Fruit fly (Drosophila melanogaster) whole organism, adult: ENCODE results near the gene Ns4.
A peak's percentile ranks its signal among the peaks of the same experiment; 100 is the strongest.

Experiments used
- CG11617 ChIP-seq: fragments of 200-800 bp; sonication (Bioruptor generic); optimal IDR thresholded peaks from 2 replicates; lab custom pipeline; 2017; ENCODE audit warnings: mild to moderate bottlenecking, missing biosample characterization, missing genetic modification reagents, missing genetic modification characterization
- CG12768 ChIP-seq: fragments of 200-800 bp; sonication (Bioruptor generic); optimal IDR thresholded peaks from 2 replicates; lab custom pipeline; 2017; ENCODE audit warnings: missing biosample characterization, missing genetic modification characterization, mild to moderate bottlenecking, moderate library complexity, missing genetic modification reagents
- CG14711 ChIP-seq: fragments of 200-800 bp; sonication (Bioruptor generic); optimal IDR thresholded peaks from 2 replicates; lab custom pipeline; 2018; ENCODE audit warnings: missing biosample characterization, mild to moderate bottlenecking, missing genetic modification characterization, moderate library complexity
- CG1620 ChIP-seq: fragments of 200-800 bp; sonication (Bioruptor generic); optimal IDR thresholded peaks from 2 replicates; lab custom pipeline; 2016; ENCODE audit warnings: missing biosample characterization, missing genetic modification characterization
- CG33017 ChIP-seq: fragments of 200-800 bp; sonication (Bioruptor generic); optimal IDR thresholded peaks from 2 replicates; lab custom pipeline; 2018; ENCODE audit warnings: missing biosample characterization, mild to moderate bottlenecking, missing genetic modification characterization, moderate library complexity
- CG5204 ChIP-seq: fragments of 200-800 bp; sonication (Bioruptor generic); optimal IDR thresholded peaks from 2 replicates; lab custom pipeline; 2016; ENCODE audit warnings: missing biosample characterization, missing genetic modification characterization
- CG7045 ChIP-seq: fragments of 200-800 bp; sonication (Bioruptor generic); optimal IDR thresholded peaks from 2 replicates; lab custom pipeline; 2017; ENCODE audit warnings: missing biosample characterization, mild to moderate bottlenecking, missing genetic modification characterization
- CG7101 ChIP-seq: fragments of 200-800 bp; sonication (Bioruptor generic); optimal IDR thresholded peaks from 2 replicates; lab custom pipeline; 2018; ENCODE audit warnings: missing biosample characterization, mild to moderate bottlenecking, missing genetic modification characterization, moderate library complexity
- Clk ChIP-seq: fragments of 200-800 bp; sonication (Bioruptor generic); optimal IDR thresholded peaks from 2 replicates; lab custom pipeline; 2017; ENCODE audit warnings: missing biosample characterization, missing genetic modification characterization
- Crg-1 ChIP-seq: fragments of 200-800 bp; sonication (Bioruptor generic); optimal IDR thresholded peaks from 2 replicates; lab custom pipeline; 2016; ENCODE audit warnings: missing biosample characterization, missing genetic modification characterization
- Hr96 ChIP-seq: fragments of 200-800 bp; sonication (Bioruptor generic); optimal IDR thresholded peaks from 2 replicates; lab custom pipeline; 2016; ENCODE audit warnings: missing biosample characterization, missing genetic modification characterization
- Mnt ChIP-seq: fragments of 200-800 bp; sonication (Bioruptor generic); optimal IDR thresholded peaks from 2 replicates; lab custom pipeline; 2016; ENCODE audit warnings: missing biosample characterization, mild to moderate bottlenecking, missing genetic modification characterization
- bab1 ChIP-seq: fragments of 200-800 bp; sonication (Bioruptor generic); optimal IDR thresholded peaks from 3 replicates; lab custom pipeline; 2019; ENCODE audit warnings: missing biosample characterization, mild to moderate bottlenecking, missing genetic modification characterization, moderate library complexity
- cic ChIP-seq: fragments of 200-800 bp; sonication (Bioruptor generic); optimal IDR thresholded peaks from 2 replicates; lab custom pipeline; 2017; ENCODE audit warnings: missing biosample characterization, mild to moderate bottlenecking, missing genetic modification characterization, moderate library complexity
- cnc ChIP-seq, 2 experiments: fragments of >200 bp; optimal IDR thresholded peaks; 2 replicates each; lab custom pipeline; 2017
- kay ChIP-seq: fragments of 200-800 bp; sonication (Bioruptor generic); peaks from one replicate; lab custom pipeline; 2016; ENCODE audit warnings: missing biosample characterization, missing genetic modification characterization, borderline replicate concordance
- ovo ChIP-seq: fragments of 200-800 bp; sonication (Bioruptor generic); optimal IDR thresholded peaks from 2 replicates; lab custom pipeline; 2016; ENCODE audit warnings: missing biosample characterization, missing genetic modification characterization
- pad ChIP-seq: fragments of 200-800 bp; sonication (Bioruptor generic); optimal IDR thresholded peaks from 3 replicates; lab custom pipeline; 2017; ENCODE audit warnings: missing biosample characterization, missing genetic modification characterization, mild to moderate bottlenecking, moderate library complexity, missing genetic modification reagents
- tj ChIP-seq: fragments of 200-800 bp; sonication (Bioruptor generic); optimal IDR thresholded peaks from 3 replicates; lab custom pipeline; 2017; ENCODE audit warnings: missing biosample characterization, mild to moderate bottlenecking, missing genetic modification characterization, moderate library complexity
- toe ChIP-seq: fragments of 200-800 bp; sonication (Bioruptor generic); optimal IDR thresholded peaks from 2 replicates; lab custom pipeline; 2016; ENCODE audit warnings: missing biosample characterization, missing genetic modification characterization

Ns4 gene

DNA sequence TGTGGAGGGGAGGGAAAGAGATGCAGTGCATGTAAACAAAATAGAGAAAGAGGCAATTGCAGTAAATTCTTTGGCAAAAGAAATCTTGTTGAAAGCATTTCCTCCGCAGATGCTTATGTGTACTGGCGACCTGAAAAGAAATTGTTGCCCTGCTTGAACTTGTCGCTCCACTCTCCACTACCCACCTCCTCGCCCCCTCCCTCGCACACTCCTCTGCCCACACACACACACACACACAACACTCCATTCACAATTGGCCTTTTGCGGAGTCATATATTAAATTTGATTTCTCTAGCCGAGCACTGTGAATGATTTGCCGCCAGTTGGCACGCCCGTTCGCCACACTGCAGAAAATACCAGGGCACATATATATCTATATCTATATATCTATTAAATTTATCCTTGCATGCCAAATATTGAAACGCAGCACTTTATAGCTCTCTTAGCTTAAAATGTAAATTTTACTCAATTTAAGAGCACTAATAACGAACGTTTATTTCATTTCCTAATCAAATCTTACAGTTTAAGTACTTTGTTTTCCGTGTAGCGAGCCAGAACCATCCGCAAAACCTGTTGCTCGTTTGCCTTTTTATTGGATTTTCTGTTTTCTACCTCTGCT lies 6.7 kb downstream of the Ns4 start:
- TF ChIP-seq CG14711 (tag; lab: Kevin White, UChicago) = peak; percentile 48
- no peak for TF ChIP-seq kay (GFP tag; lab: Kevin White, UChicago)
- no peak for TF ChIP-seq CG7101 (tag; lab: Kevin White, UChicago)
- peak; percentile 19 for TF ChIP-seq CG7045 (GFP tag; lab: Kevin White, UChicago)
- TF ChIP-seq CG33017 (tag; lab: Kevin White, UChicago) = no peak
- peak; percentile 6 for TF ChIP-seq bab1
- peak; percentile 1 for TF ChIP-seq CG5204 (GFP tag; lab: Kevin White, UChicago)
- TF ChIP-seq cnc (optimal IDR thresholded peaks at IDR 0.05; lab: Kevin White, UChicago) = peak in 1 of 2 experiments; percentile 53

DNA sequence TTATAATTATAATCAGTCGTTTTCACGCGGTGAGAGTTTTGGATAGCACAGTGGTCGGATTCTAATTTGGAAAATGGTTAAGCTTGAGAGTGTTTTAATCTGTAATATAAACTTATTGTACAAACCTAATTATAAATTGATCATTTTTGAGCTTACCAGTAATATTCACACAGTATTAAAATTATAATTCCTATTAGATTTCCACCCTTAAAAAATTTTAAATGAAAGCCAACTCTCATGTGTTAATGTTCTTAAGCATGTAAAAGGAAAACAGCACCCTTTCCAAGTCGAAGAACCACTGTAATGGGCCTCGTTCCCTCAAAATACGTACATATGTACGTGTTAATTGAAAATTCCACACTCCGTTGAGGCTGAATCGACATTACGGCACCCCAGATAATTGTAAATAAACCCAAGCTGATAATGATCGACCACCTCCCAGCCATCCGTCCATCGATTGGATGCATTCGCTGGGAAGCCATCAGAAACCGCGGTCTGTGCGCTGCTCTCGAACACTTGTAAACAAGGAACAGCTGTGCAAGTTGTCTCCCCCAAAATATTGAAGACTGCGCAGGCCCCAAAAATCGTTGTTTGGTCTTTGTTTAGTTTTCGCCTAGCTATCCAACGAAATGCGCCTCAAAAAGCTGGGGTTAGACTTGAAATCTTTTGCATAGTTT lies 7.7 kb downstream of the Ns4 start:
- TF ChIP-seq CG7101 (tag; lab: Kevin White, UChicago) = peak; percentile 76
- TF ChIP-seq CG12768 (GFP tag; lab: Kevin White, UChicago) = peak; percentile 54
- TF ChIP-seq CG1620 (GFP tag; lab: Kevin White, UChicago) = no peak
- no peak for TF ChIP-seq Hr96 (GFP tag; lab: Kevin White, UChicago)
- TF ChIP-seq bab1 = peak; percentile 56
- no peak for TF ChIP-seq pad (GFP tag; lab: Kevin White, UChicago)
- no peak for TF ChIP-seq cnc (optimal IDR thresholded peaks at IDR 0.05; lab: Kevin White, UChicago)
- TF ChIP-seq CG7045 (GFP tag; lab: Kevin White, UChicago) = peak; percentile 31
- no peak for TF ChIP-seq Clk (GFP tag; lab: Kevin White, UChicago)
- TF ChIP-seq Mnt = no peak
- no peak for TF ChIP-seq tj (GFP tag; lab: Kevin White, UChicago)
- peak; percentile 67 for TF ChIP-seq CG33017 (tag; lab: Kevin White, UChicago)
- TF ChIP-seq ovo (GFP tag; lab: Kevin White, UChicago) = no peak
- TF ChIP-seq CG5204 (GFP tag; lab: Kevin White, UChicago) = peak; percentile 16
- peak; percentile 53 for TF ChIP-seq CG14711 (tag; lab: Kevin White, UChicago)
- no peak for TF ChIP-seq cic (GFP tag; lab: Kevin White, UChicago)
- no peak for TF ChIP-seq kay (GFP tag; lab: Kevin White, UChicago)
- no peak for TF ChIP-seq Crg-1 (GFP tag; lab: Kevin White, UChicago)
- TF ChIP-seq toe (GFP tag; lab: Kevin White, UChicago) = peak; percentile 13
- peak; percentile 47 for TF ChIP-seq CG11617

DNA sequence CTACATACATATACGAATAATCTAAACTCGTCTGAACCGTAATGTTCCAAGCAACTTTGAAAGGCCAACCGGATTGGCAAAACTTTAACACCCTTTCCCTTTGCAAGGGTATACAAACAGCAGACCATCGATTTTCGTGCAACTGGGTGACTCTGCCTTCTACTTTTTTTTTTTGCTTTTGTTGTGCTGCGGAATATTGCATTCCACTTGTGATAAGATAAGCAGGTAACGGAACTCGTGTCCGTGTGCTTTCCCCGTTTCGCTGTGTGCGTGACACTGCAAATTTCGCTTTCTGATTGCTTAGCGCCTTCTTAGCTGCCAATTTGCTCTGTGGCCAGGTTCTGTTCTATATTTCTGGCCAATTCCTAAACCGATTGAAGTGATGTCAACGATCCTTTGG lies 8.7 kb downstream of the Ns4 start:
- no peak for TF ChIP-seq CG7045 (GFP tag; lab: Kevin White, UChicago)
- TF ChIP-seq CG14711 (tag; lab: Kevin White, UChicago) = no peak
- no peak for TF ChIP-seq Clk (GFP tag; lab: Kevin White, UChicago)
- TF ChIP-seq CG33017 (tag; lab: Kevin White, UChicago) = no peak
- TF ChIP-seq kay (GFP tag; lab: Kevin White, UChicago) = no peak
- no peak for TF ChIP-seq tj (GFP tag; lab: Kevin White, UChicago)
- no peak for TF ChIP-seq pad (GFP tag; lab: Kevin White, UChicago)
- no peak for TF ChIP-seq CG5204 (GFP tag; lab: Kevin White, UChicago)
- TF ChIP-seq bab1 = no peak
- no peak for TF ChIP-seq toe (GFP tag; lab: Kevin White, UChicago)
- no peak for TF ChIP-seq Hr96 (GFP tag; lab: Kevin White, UChicago)
- peak; percentile 8 for TF ChIP-seq Mnt
- peak; percentile 91 for TF ChIP-seq ovo (GFP tag; lab: Kevin White, UChicago)
- peak; percentile 45 to 87 for TF ChIP-seq cnc (optimal IDR thresholded peaks at IDR 0.05; lab: Kevin White, UChicago)
- no peak for TF ChIP-seq CG11617
- no peak for TF ChIP-seq CG1620 (GFP tag; lab: Kevin White, UChicago)
- no peak for TF ChIP-seq CG12768 (GFP tag; lab: Kevin White, UChicago)
- TF ChIP-seq CG7101 (tag; lab: Kevin White, UChicago) = no peak
- TF ChIP-seq cic (GFP tag; lab: Kevin White, UChicago) = peak; percentile 15
- TF ChIP-seq Crg-1 (GFP tag; lab: Kevin White, UChicago) = no peak

DNA sequence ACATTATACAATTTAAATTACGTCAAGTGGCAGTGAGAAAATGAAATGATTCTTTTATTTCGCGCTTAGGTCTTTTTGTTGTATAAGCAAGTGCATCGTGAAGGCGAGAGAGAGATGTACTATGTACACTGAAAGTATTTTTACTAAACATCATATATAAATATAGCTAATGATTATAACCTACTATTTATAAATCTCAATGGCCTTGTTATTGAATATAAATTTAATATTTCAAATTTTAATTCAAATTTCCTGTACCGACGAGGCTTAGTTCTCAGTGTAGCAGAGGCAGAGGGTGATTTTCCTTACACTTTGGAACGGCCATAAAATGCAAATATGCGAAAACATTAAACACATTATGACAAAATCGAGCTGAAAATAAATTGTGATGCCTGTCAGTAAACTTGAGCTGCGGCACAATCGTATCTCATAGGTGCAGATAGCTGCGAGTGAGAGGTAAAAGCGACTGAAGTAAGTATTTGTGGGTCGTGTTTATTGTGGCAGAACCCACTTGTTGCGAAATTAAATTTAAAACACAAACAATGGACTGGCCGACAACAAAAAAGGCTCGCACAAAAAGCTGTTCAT lies 9.8 kb downstream of the Ns4 start:
- TF ChIP-seq pad (GFP tag; lab: Kevin White, UChicago) (peak; percentile 62), toe (GFP tag; lab: Kevin White, UChicago) (peak; percentile 70), CG7101 (tag; lab: Kevin White, UChicago) (peak; percentile 91), bab1 (peak; percentile 94), cic (GFP tag; lab: Kevin White, UChicago) (peak; percentile 20), CG12768 (GFP tag; lab: Kevin White, UChicago) (peak; percentile 73), Hr96 (GFP tag; lab: Kevin White, UChicago) (peak; percentile 44), ovo (GFP tag; lab: Kevin White, UChicago) (peak; percentile 61), CG33017 (tag; lab: Kevin White, UChicago) (peak; percentile 95), Crg-1 (GFP tag; lab: Kevin White, UChicago) (peak; percentile 50), CG1620 (GFP tag; lab: Kevin White, UChicago) (peak; percentile 61), Mnt (peak; percentile 45), Clk (GFP tag; lab: Kevin White, UChicago) (peak; percentile 28), CG7045 (GFP tag; lab: Kevin White, UChicago) (peak; percentile 88), tj (GFP tag; lab: Kevin White, UChicago) (peak; percentile 88), CG5204 (GFP tag; lab: Kevin White, UChicago) (peak; percentile 69), kay (GFP tag; lab: Kevin White, UChicago) (peak; percentile 88), CG11617 (peak; percentile 90), cnc (optimal IDR thresholded peaks at IDR 0.05; lab: Kevin White, UChicago) (no peak), CG14711 (tag; lab: Kevin White, UChicago) (peak; percentile 86)
